Fruit fly (Drosophila melanogaster): ENCODE measurements around the gene mRpS34.

mRpS34 gene

dm6 chr3L:16380770-16381169, 32.9 kb downstream of the mRpS34 start (continued):
- TF ChIP-seq corto (GFP tag; optimal IDR thresholded peaks at IDR 0.05) (no peak), CG16815 (GFP tag; optimal IDR thresholded peaks at IDR 0.05) (peak; percentile 63), Dip2 (GFP tag; IDR thresholded peaks at IDR 0.05) (no peak), CG30431 (GFP tag; optimal IDR thresholded peaks at IDR 0.05) (no peak), D19B (GFP tag; optimal IDR thresholded peaks at IDR 0.05) (peak; percentile 25), CG18619 (GFP tag; optimal IDR thresholded peaks at IDR 0.05) (peak; percentile 63), Hmx (GFP tag; optimal IDR thresholded peaks at IDR 0.05) (peak; percentile 5), Lim3 (GFP tag; IDR thresholded peaks at IDR 0.05) (no peak), CG14965 (GFP tag; optimal IDR thresholded peaks at IDR 0.05; ENCODE audit: borderline replicate concordance) (no peak), CG13775 (GFP tag; optimal IDR thresholded peaks at IDR 0.05) (peak; percentile 56), grn (GFP tag; optimal IDR thresholded peaks at IDR 0.05) (no peak), CG10565 (GFP tag; optimal IDR thresholded peaks at IDR 0.05) (no peak), CG33557 (GFP tag; optimal IDR thresholded peaks at IDR 0.05) (peak; percentile 61), CG11247 (GFP tag; IDR thresholded peaks at IDR 0.05) (peak; percentile 59), ap (GFP tag; IDR thresholded peaks at IDR 0.05) (peak; percentile 19; the same call in 1 of the 2 replicates), nerfin-1 (tag; optimal IDR thresholded peaks at IDR 0.05) (peak; percentile 49), CG12236 (GFP tag; optimal IDR thresholded peaks at IDR 0.05) (no peak), cad (GFP tag; optimal IDR thresholded peaks at IDR 0.05) (no peak), ac (GFP tag; optimal IDR thresholded peaks at IDR 0.05) (no peak), CkIIα-i1 (GFP tag; IDR thresholded peaks at IDR 0.05) (no peak), lov (optimal IDR thresholded peaks at IDR 0.05) (no peak), lov (GFP tag; IDR thresholded peaks at IDR 0.05) (no peak), dati (GFP tag; IDR thresholded peaks at IDR 0.05) (no peak), Hand (GFP tag; optimal IDR thresholded peaks at IDR 0.05) (peak; percentile 40), ara (GFP tag; IDR thresholded peaks at IDR 0.05) (no peak), Nf-YC (tag; optimal IDR thresholded peaks at IDR 0.05) (peak; percentile 73), ase (GFP tag; IDR thresholded peaks at IDR 0.05) (no peak; the same call in 2 of the 3 replicates), CG7839 (tag; optimal IDR thresholded peaks at IDR 0.05) (peak; percentile 78), croc (GFP tag; conservative IDR thresholded peaks at IDR 0.05) (peak; percentile 38; the same call in 1 of the 3 replicates), Dll (GFP tag; IDR thresholded peaks at IDR 0.05; ENCODE audit: partially characterized antibody) (no peak), Mad (GFP tag; optimal IDR thresholded peaks at IDR 0.05) (no peak), cg (GFP tag; optimal IDR thresholded peaks at IDR 0.05) (peak; percentile 78), CG13296 (GFP tag; optimal IDR thresholded peaks at IDR 0.05) (peak; percentile 76), MTF-1 (GFP tag; optimal IDR thresholded peaks at IDR 0.05; ENCODE audit: borderline replicate concordance) (peak; percentile 41), CG12659 (GFP tag; optimal IDR thresholded peaks at IDR 0.05) (peak; percentile 62), stwl (tag; optimal IDR thresholded peaks at IDR 0.05) (no peak), CG2120 (GFP tag; optimal IDR thresholded peaks at IDR 0.05) (peak; percentile 85), H2.0 (GFP tag; IDR thresholded peaks at IDR 0.05) (no peak), so (GFP tag; IDR thresholded peaks at IDR 0.05) (0 out of 3 replicates have a peak, but pooled peaks have one; percentile 33), crp (GFP tag; optimal IDR thresholded peaks at IDR 0.05) (no peak), Atf-2 (GFP tag; optimal IDR thresholded peaks at IDR 0.05) (peak; percentile 25), CG14441 (GFP tag; IDR thresholded peaks at IDR 0.05) (peak; percentile 52; the same call in 1 of the 2 replicates), sc (optimal IDR thresholded peaks at IDR 0.05) (no peak), sc (GFP tag; optimal IDR thresholded peaks at IDR 0.05) (no peak), grau (tag; optimal IDR thresholded peaks at IDR 0.05) (peak; percentile 99), CG30403 (GFP tag; optimal IDR thresholded peaks at IDR 0.05) (peak; percentile 71), fd96Cb (tag; optimal IDR thresholded peaks at IDR 0.05) (peak; percentile 56), tx (GFP tag; optimal IDR thresholded peaks at IDR 0.05) (peak; percentile 50), CG5180 (GFP tag; optimal IDR thresholded peaks at IDR 0.05) (peak; percentile 30), row (GFP tag; IDR thresholded peaks at IDR 0.05) (peak; percentile 92), cwo (GFP tag; optimal IDR thresholded peaks at IDR 0.05) (no peak)
